Worm (Caenorhabditis elegans): Measurements from ENCODE around the gene smrc-1.

Gene smrc-1

ce11 chrIII:6395706-6396232 lies 5.0 kb downstream of the smrc-1 start, which contains the start of gene oatr-1 (continued):
- no peak for TF ChIP-seq cey-2 (tag; optimal IDR thresholded peaks at IDR 0.05; ENCODE audit: borderline replicate concordance, insufficient read depth)
- no peak for TF ChIP-seq ZK546.5 (tag; optimal IDR thresholded peaks at IDR 0.05)
- TF ChIP-seq nhr-77 (tag; optimal IDR thresholded peaks at IDR 0.05): no peak
- TF ChIP-seq dpl-1 (GFP tag; optimal IDR thresholded peaks at IDR 0.05): no peak
- no peak for TF ChIP-seq lin-15B (tag; optimal IDR thresholded peaks at IDR 0.05)

ce11 chrIII:6396381-6396780 lies 5.6 kb downstream of the smrc-1 start:
- TF ChIP-seq F26F4.8 (GFP tag; conservative IDR thresholded peaks at IDR 0.05): no peak
- no peak for TF ChIP-seq ztf-7 (tag; optimal IDR thresholded peaks at IDR 0.05)
- TF ChIP-seq aly-2 (tag; optimal IDR thresholded peaks at IDR 0.05): no peak
- no peak for TF ChIP-seq duxl-1 (tag; optimal IDR thresholded peaks at IDR 0.05; ENCODE audit: poor library complexity)
- TF ChIP-seq ceh-20 (GFP tag; IDR thresholded peaks at IDR 0.05): peak; percentile 34; the same call in 1 of the 2 replicates
- TF ChIP-seq mes-2 (tag; optimal IDR thresholded peaks at IDR 0.05; ENCODE audit: poor library complexity, severe bottlenecking): no peak
- no peak for TF ChIP-seq F49E8.2 (tag; optimal IDR thresholded peaks at IDR 0.05; ENCODE audit: borderline replicate concordance)
- no peak for TF ChIP-seq fkh-10 (GFP tag; optimal IDR thresholded peaks at IDR 0.05)
- TF ChIP-seq F37D6.2 (tag; optimal IDR thresholded peaks at IDR 0.05): no peak
- TF ChIP-seq daf-12 (tag; optimal IDR thresholded peaks at IDR 0.05): no peak
- TF ChIP-seq Y75B8A.6 (GFP tag; IDR thresholded peaks at IDR 0.05): no peak
- peak; percentile 76 for TF ChIP-seq nhr-48 (tag; optimal IDR thresholded peaks at IDR 0.05)
- TF ChIP-seq ama-1 (optimal IDR thresholded peaks at IDR 0.05): no peak
- no peak for TF ChIP-seq lin-39 (tag; optimal IDR thresholded peaks at IDR 0.05)
- TF ChIP-seq attf-4 (tag; optimal IDR thresholded peaks at IDR 0.05): no peak
- TF ChIP-seq zfp-3 (GFP tag; conservative IDR thresholded peaks at IDR 0.05): no peak
- no peak for TF ChIP-seq mep-1 (tag; optimal IDR thresholded peaks at IDR 0.05)
- TF ChIP-seq lim-7 (GFP tag; IDR thresholded peaks at IDR 0.05): no peak
- TF ChIP-seq ZK337.2 (GFP tag; IDR thresholded peaks at IDR 0.05): no peak
- peak in 1 of 2 experiments; percentile 33 for TF ChIP-seq lsy-2 (tag; optimal IDR thresholded peaks at IDR 0.05)
- peak; percentile 59 for TF ChIP-seq nhr-28 (tag; optimal IDR thresholded peaks at IDR 0.05)
- no peak for TF ChIP-seq dpl-1 (GFP tag; optimal IDR thresholded peaks at IDR 0.05)
- peak; percentile 31 for TF ChIP-seq nhr-77 (tag; optimal IDR thresholded peaks at IDR 0.05)
- no peak for TF ChIP-seq zfp-2 (tag; optimal IDR thresholded peaks at IDR 0.05)
- no peak for TF ChIP-seq nhr-6 (tag; optimal IDR thresholded peaks at IDR 0.05)
- TF ChIP-seq nhr-76 (tag; optimal IDR thresholded peaks at IDR 0.05): no peak
- TF ChIP-seq jun-1 (tag; optimal IDR thresholded peaks at IDR 0.05): no peak
- TF ChIP-seq zip-2 (tag; optimal IDR thresholded peaks at IDR 0.05): no peak
- no peak for TF ChIP-seq madf-9 (GFP tag; conservative IDR thresholded peaks at IDR 0.05)
- no peak for TF ChIP-seq lin-15B (tag; optimal IDR thresholded peaks at IDR 0.05)
- TF ChIP-seq tag-97 (GFP tag; IDR thresholded peaks at IDR 0.05): no peak
- no peak for TF ChIP-seq vab-7 (GFP tag; IDR thresholded peaks at IDR 0.05)
- TF ChIP-seq saeg-2 (GFP tag; IDR thresholded peaks at IDR 0.05): no peak
- TF ChIP-seq nhr-42 (GFP tag; IDR thresholded peaks at IDR 0.05): no peak
- no peak for TF ChIP-seq ceh-44 (GFP tag; IDR thresholded peaks at IDR 0.05)
- TF ChIP-seq T26A8.4 (GFP tag; IDR thresholded peaks at IDR 0.05): no peak
- TF ChIP-seq unc-130 (GFP tag; optimal IDR thresholded peaks at IDR 0.05): no peak
- TF ChIP-seq nhr-41 (GFP tag; IDR thresholded peaks at IDR 0.05): no peak
- no peak for TF ChIP-seq egl-27 (tag; optimal IDR thresholded peaks at IDR 0.05)
- no peak for TF ChIP-seq dmd-9 (GFP tag; IDR thresholded peaks at IDR 0.05)
- no peak for TF ChIP-seq zag-1 (tag; optimal IDR thresholded peaks at IDR 0.05)
- TF ChIP-seq hlh-11 (tag; optimal IDR thresholded peaks at IDR 0.05): peak; percentile 87
- peak; percentile 79 for TF ChIP-seq pqm-1 (tag; optimal IDR thresholded peaks at IDR 0.05)
- TF ChIP-seq dve-1 (tag; optimal IDR thresholded peaks at IDR 0.05; ENCODE audit: insufficient read depth): peak; percentile 78
- TF ChIP-seq mxl-2 (GFP tag; conservative IDR thresholded peaks at IDR 0.05): no peak
- no peak for TF ChIP-seq pha-4 (GFP tag; IDR thresholded peaks at IDR 0.05)
- no peak for TF ChIP-seq pha-4 (tag; optimal IDR thresholded peaks at IDR 0.05)
- no peak for TF ChIP-seq lin-38 (GFP tag; IDR thresholded peaks at IDR 0.05)
